Fruit fly (Drosophila melanogaster) whole organism, wandering third instar larva: ENCODE results near the gene Ac13E.

Experiments
- CG9705 ChIP-seq: fragments of 200-800 bp; sonication (Bioruptor generic); optimal IDR thresholded peaks from 2 replicates; lab custom pipeline; 2018; ENCODE audit warnings: missing biosample characterization, mild to moderate bottlenecking, missing genetic modification characterization
- GATAd ChIP-seq: sonication (Bioruptor generic); optimal IDR thresholded peaks from 2 replicates; lab custom pipeline; 2016; ENCODE audit warnings: missing biosample characterization, missing genetic modification characterization
- Jra ChIP-seq: sonication (Bioruptor generic); optimal IDR thresholded peaks from 2 replicates; lab custom pipeline; 2016; ENCODE audit warnings: missing biosample characterization, missing genetic modification characterization
- Rel ChIP-seq, 2 experiments: fragments of 200-800 bp; sonication (Bioruptor generic) in 1 of 2; optimal IDR thresholded peaks; 2 replicates in 1 of 2; 3 replicates in 1 of 2; lab custom pipeline; 2016 to 2019; ENCODE audit warnings: mild to moderate bottlenecking in 2 of 2, missing biosample characterization in 2 of 2, missing genetic modification characterization in 2 of 2, moderate library complexity in 1 of 2
- brk ChIP-seq: fragments of 200-800 bp; sonication (Bioruptor generic); optimal IDR thresholded peaks from 2 replicates; lab custom pipeline; 2016; ENCODE audit warnings: missing biosample characterization, mild to moderate bottlenecking, missing genetic modification characterization
- ey ChIP-seq: fragments of 200-800 bp; sonication (Bioruptor generic); optimal IDR thresholded peaks from 2 replicates; lab custom pipeline; 2016; ENCODE audit warnings: missing biosample characterization, missing genetic modification characterization
- h ChIP-seq: fragments of 200-800 bp; sonication (Bioruptor generic); optimal IDR thresholded peaks from 3 replicates; lab custom pipeline; 2016; ENCODE audit warnings: missing biosample characterization, mild to moderate bottlenecking, missing genetic modification characterization
- pan ChIP-seq: fragments of >200 bp; optimal IDR thresholded peaks from 2 replicates; lab custom pipeline; 2017
- tai ChIP-seq: sonication (Bioruptor generic); optimal IDR thresholded peaks from 2 replicates; lab custom pipeline; 2016; ENCODE audit warnings: missing biosample characterization, missing genetic modification characterization
- usp ChIP-seq: fragments of >200 bp; optimal IDR thresholded peaks from 2 replicates; lab custom pipeline; 2017; ENCODE audit warnings: missing biosample characterization, missing genetic modification characterization

dm6 chrX:15522426-15523153 lies 31.5 kb downstream of the Ac13E start:
- TF ChIP-seq ey (GFP tag; lab: Kevin White, UChicago) (no peak), Jra (no peak), pan (no peak), tai (GFP tag; lab: Kevin White, UChicago) (no peak), CG9705 (no peak), Rel (GFP tag; optimal IDR thresholded peaks at IDR 0.05; lab: Kevin White, UChicago) (no peak), Rel (tag; optimal IDR thresholded peaks at IDR 0.05; lab: Kevin White, UChicago) (peak; percentile 49), h (GFP tag; lab: Kevin White, UChicago) (no peak), usp (GFP tag; lab: Kevin White, UChicago) (no peak), GATAd (no peak), brk (no peak)
